Fruit fly (Drosophila melanogaster): ENCODE data around the gene CG42564.

DNA sequence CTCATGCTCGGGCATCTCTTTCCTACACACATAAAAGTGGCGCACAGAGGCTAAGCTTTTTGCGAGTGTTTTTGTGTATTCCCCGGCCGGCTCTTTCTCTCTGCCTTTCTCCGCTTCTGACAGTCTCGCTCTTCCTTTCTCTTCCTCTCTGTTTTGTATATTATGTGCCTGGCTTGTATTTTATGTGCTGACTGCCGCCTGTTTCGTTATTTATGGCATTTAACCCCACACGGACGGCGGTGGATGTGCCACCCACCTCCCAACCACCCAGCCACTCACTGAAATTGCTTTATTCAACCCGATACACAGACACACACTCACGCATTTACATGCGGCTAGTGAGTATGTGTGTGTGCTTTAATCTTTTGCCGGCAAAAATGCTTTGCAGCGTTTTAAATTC is 45.7 kb downstream of the CG42564 start:
- no peak for TF ChIP-seq CG4496 (GFP tag; IDR thresholded peaks at IDR 0.05)
- peak; percentile 28 for TF ChIP-seq EcR (GFP tag; optimal IDR thresholded peaks at IDR 0.05)
- no peak for TF ChIP-seq Pif1B (GFP tag; optimal IDR thresholded peaks at IDR 0.05)
- no peak for TF ChIP-seq CG8159 (tag; optimal IDR thresholded peaks at IDR 0.05)
- no peak for TF ChIP-seq CG13204 (GFP tag; optimal IDR thresholded peaks at IDR 0.05)
- TF ChIP-seq CG15710 (tag; optimal IDR thresholded peaks at IDR 0.05), result no peak
- no peak for TF ChIP-seq Pif1A (GFP tag; optimal IDR thresholded peaks at IDR 0.05)

Measured in whole organism, pupa.